Fruit fly (Drosophila melanogaster) whole organism, prepupa: ENCODE data around the gene lush.

ENCODE experiments used
- Blimp-1 ChIP-seq: fragments of 200-800 bp; sonication (Bioruptor generic); optimal IDR thresholded peaks from 3 replicates; lab custom pipeline; 2017; ENCODE audit warnings: missing biosample characterization, missing genetic modification characterization, mild to moderate bottlenecking, moderate library complexity, missing genetic modification reagents
- CG10631 ChIP-seq: fragments of 200-800 bp; sonication (Bioruptor generic); optimal IDR thresholded peaks from 2 replicates; lab custom pipeline; 2016; ENCODE audit warnings: missing biosample characterization, missing genetic modification characterization
- CG11294 ChIP-seq: fragments of 200-800 bp; sonication (Bioruptor generic); IDR thresholded peaks from 2 replicates; pipeline ENCODE4 v1.3.6; 2022; ENCODE audit warnings: missing biosample characterization, missing genetic modification characterization
- CG11762 ChIP-seq: fragments of 200-800 bp; sonication (Bioruptor generic); optimal IDR thresholded peaks from 3 replicates; lab custom pipeline; 2016; ENCODE audit warnings: missing biosample characterization, missing genetic modification characterization; ENCODE audit not compliant: insufficient read depth
- CG11902 ChIP-seq: fragments of 200-800 bp; sonication (Bioruptor generic); optimal IDR thresholded peaks from 3 replicates; lab custom pipeline; 2016; ENCODE audit warnings: missing biosample characterization, missing genetic modification characterization
- CG15336 ChIP-seq: fragments of 200-800 bp; sonication (Bioruptor generic); IDR thresholded peaks from 2 replicates; pipeline ENCODE4 v1.3.6; 2022; ENCODE audit warnings: missing biosample characterization, missing genetic modification characterization
- CG1621 ChIP-seq: fragments of 200-800 bp; sonication (Bioruptor generic); optimal IDR thresholded peaks from 3 replicates; lab custom pipeline; 2018; ENCODE audit warnings: missing biosample characterization, mild to moderate bottlenecking, missing genetic modification characterization
- CG16779 ChIP-seq: fragments of 200-800 bp; sonication (Bioruptor generic); optimal IDR thresholded peaks from 3 replicates; lab custom pipeline; 2017; ENCODE audit warnings: missing biosample characterization, mild to moderate bottlenecking, missing genetic modification characterization
- CG32006 ChIP-seq: fragments of 200-800 bp; sonication (Bioruptor generic); optimal IDR thresholded peaks from 3 replicates; lab custom pipeline; 2017; ENCODE audit warnings: missing biosample characterization, mild to moderate bottlenecking, missing genetic modification characterization
- CG34406 ChIP-seq: fragments of 200-800 bp; sonication (Bioruptor generic); optimal IDR thresholded peaks from 3 replicates; lab custom pipeline; 2016; ENCODE audit warnings: missing biosample characterization, missing genetic modification characterization
- CG4318 ChIP-seq: fragments of 200-800 bp; sonication (Bioruptor generic); optimal IDR thresholded peaks from 3 replicates; lab custom pipeline; 2017; ENCODE audit warnings: missing biosample characterization, mild to moderate bottlenecking, missing genetic modification characterization
- CG6792 ChIP-seq: fragments of 200-800 bp; sonication (Bioruptor generic); optimal IDR thresholded peaks from 3 replicates; lab custom pipeline; 2016; ENCODE audit warnings: missing biosample characterization, missing genetic modification characterization
- CG6808 ChIP-seq: fragments of 200-800 bp; sonication (Bioruptor generic); optimal IDR thresholded peaks from 3 replicates; lab custom pipeline; 2017; ENCODE audit warnings: missing biosample characterization, missing genetic modification characterization, mild to moderate bottlenecking, moderate library complexity, missing genetic modification reagents
- CG6854 ChIP-seq: fragments of 200-800 bp; sonication (Bioruptor generic); optimal IDR thresholded peaks from 2 replicates; lab custom pipeline; 2017; ENCODE audit warnings: missing biosample characterization, mild to moderate bottlenecking, missing genetic modification characterization
- CG7368 ChIP-seq: fragments of 200-800 bp; sonication (Bioruptor generic); optimal IDR thresholded peaks from 3 replicates; lab custom pipeline; 2016; ENCODE audit warnings: missing biosample characterization, missing genetic modification characterization
- CG8119 ChIP-seq: fragments of 200-800 bp; sonication (Bioruptor generic); IDR thresholded peaks from 3 replicates; pipeline ENCODE4 v1.3.6; 2022; ENCODE audit warnings: missing biosample characterization, missing genetic modification characterization
- CG8319 ChIP-seq: fragments of 200-800 bp; sonication (Bioruptor generic); optimal IDR thresholded peaks from 3 replicates; lab custom pipeline; 2016; ENCODE audit warnings: missing biosample characterization, missing genetic modification characterization
- CG8632 ChIP-seq: fragments of 200-800 bp; sonication (Bioruptor generic); optimal IDR thresholded peaks from 3 replicates; lab custom pipeline; 2016; ENCODE audit warnings: missing biosample characterization, missing genetic modification characterization
- CG9139 ChIP-seq: fragments of 200-800 bp; sonication (Bioruptor generic); optimal IDR thresholded peaks from 3 replicates; lab custom pipeline; 2017; ENCODE audit warnings: missing biosample characterization, mild to moderate bottlenecking, missing genetic modification characterization
- Eip75B ChIP-seq: fragments of 200-800 bp; sonication (Bioruptor generic); optimal IDR thresholded peaks from 3 replicates; lab custom pipeline; 2016; ENCODE audit warnings: missing biosample characterization, missing genetic modification characterization
- Eip78C ChIP-seq: fragments of 200-800 bp; sonication (Bioruptor generic); peaks from one replicate; lab custom pipeline; 2016; ENCODE audit warnings: missing biosample characterization, missing genetic modification characterization
- Eip93F ChIP-seq: fragments of 200-800 bp; sonication (Bioruptor generic); optimal IDR thresholded peaks from 2 replicates; lab custom pipeline; 2016; ENCODE audit warnings: missing biosample characterization, mild to moderate bottlenecking, missing genetic modification characterization
- Ets21C ChIP-seq: fragments of 200-800 bp; sonication (Bioruptor generic); optimal IDR thresholded peaks from 3 replicates; lab custom pipeline; 2016; ENCODE audit warnings: missing biosample characterization, missing genetic modification characterization
- Ets96B ChIP-seq: fragments of 200-800 bp; optimal IDR thresholded peaks from 2 replicates; lab custom pipeline; 2019; ENCODE audit warnings: missing biosample characterization, mild to moderate bottlenecking, missing genetic modification characterization, moderate library complexity
- Gug ChIP-seq: fragments of 200-800 bp; sonication (Bioruptor generic); IDR thresholded peaks from 2 replicates; pipeline ENCODE4 v1.3.6; 2022; ENCODE audit warnings: missing biosample characterization, missing genetic modification characterization
- Hr39 ChIP-seq: fragments of 200-800 bp; sonication (Bioruptor generic); optimal IDR thresholded peaks from 2 replicates; lab custom pipeline; 2016; ENCODE audit warnings: missing biosample characterization, missing genetic modification characterization
- Hr4 ChIP-seq: fragments of 200-800 bp; sonication (Bioruptor generic); optimal IDR thresholded peaks from 3 replicates; lab custom pipeline; 2016; ENCODE audit warnings: missing biosample characterization, missing genetic modification characterization
- Lpt ChIP-seq: fragments of 200-800 bp; sonication (Bioruptor generic); optimal IDR thresholded peaks from 3 replicates; lab custom pipeline; 2016; ENCODE audit warnings: missing biosample characterization, missing genetic modification characterization
- OdsH ChIP-seq: fragments of 200-800 bp; sonication (Bioruptor generic); optimal IDR thresholded peaks from 3 replicates; lab custom pipeline; 2016; ENCODE audit warnings: missing biosample characterization, missing genetic modification characterization
- Smox ChIP-seq: fragments of 200-800 bp; sonication (Bioruptor generic); optimal IDR thresholded peaks from 3 replicates; lab custom pipeline; 2016; ENCODE audit warnings: missing biosample characterization, missing genetic modification characterization
- Sox102F ChIP-seq: fragments of 200-800 bp; sonication (Bioruptor generic); optimal IDR thresholded peaks from 2 replicates; lab custom pipeline; 2016; ENCODE audit warnings: missing biosample characterization, mild to moderate bottlenecking, missing genetic modification characterization
- Sox14 ChIP-seq: fragments of 200-800 bp; sonication (Bioruptor generic); optimal IDR thresholded peaks from 3 replicates; lab custom pipeline; 2016; ENCODE audit warnings: missing biosample characterization, missing genetic modification characterization
- Sox15 ChIP-seq: fragments of 200-800 bp; sonication (Bioruptor generic); optimal IDR thresholded peaks from 3 replicates; lab custom pipeline; 2016; ENCODE audit warnings: missing biosample characterization, missing genetic modification characterization
- achi ChIP-seq: fragments of 200-800 bp; sonication (Bioruptor generic); optimal IDR thresholded peaks from 3 replicates; lab custom pipeline; 2016; ENCODE audit warnings: missing biosample characterization, missing genetic modification characterization
- acj6 ChIP-seq: fragments of 200-800 bp; sonication (Bioruptor generic); optimal IDR thresholded peaks from 3 replicates; lab custom pipeline; 2016; ENCODE audit warnings: missing biosample characterization, missing genetic modification characterization
- cyc ChIP-seq: fragments of 200-800 bp; sonication (Bioruptor generic); optimal IDR thresholded peaks from 3 replicates; lab custom pipeline; 2016; ENCODE audit warnings: missing biosample characterization, missing genetic modification characterization
- dac ChIP-seq: fragments of 200-800 bp; sonication (Bioruptor generic); optimal IDR thresholded peaks from 2 replicates; lab custom pipeline; 2017; ENCODE audit warnings: missing biosample characterization, mild to moderate bottlenecking, missing genetic modification characterization
- eg ChIP-seq: fragments of 200-800 bp; sonication (Bioruptor generic); IDR thresholded peaks from 3 replicates; pipeline ENCODE4 v1.3.6; 2022; ENCODE audit warnings: missing biosample characterization, missing genetic modification characterization
- fd59A ChIP-seq: fragments of 200-800 bp; sonication (Bioruptor generic); optimal IDR thresholded peaks from 2 replicates; lab custom pipeline; 2017; ENCODE audit warnings: missing biosample characterization, mild to moderate bottlenecking, missing genetic modification characterization, missing genetic modification reagents
- fd85E ChIP-seq: fragments of 200-800 bp; sonication (Bioruptor generic); optimal IDR thresholded peaks from 3 replicates; lab custom pipeline; 2016; ENCODE audit warnings: missing biosample characterization, missing genetic modification characterization
- fkh ChIP-seq: fragments of 200-800 bp; sonication (Bioruptor generic); optimal IDR thresholded peaks from 3 replicates; lab custom pipeline; 2017; ENCODE audit warnings: missing biosample characterization, mild to moderate bottlenecking, missing genetic modification characterization, moderate library complexity
- net ChIP-seq: fragments of 200-800 bp; sonication (Bioruptor generic); optimal IDR thresholded peaks from 3 replicates; lab custom pipeline; 2016; ENCODE audit warnings: missing biosample characterization, missing genetic modification characterization
- pdm3 ChIP-seq: fragments of 200-800 bp; sonication (Bioruptor generic); optimal IDR thresholded peaks from 3 replicates; lab custom pipeline; 2016; ENCODE audit warnings: missing biosample characterization, missing genetic modification characterization
- salr ChIP-seq, 2 experiments: fragments of 200-800 bp; sonication (Bioruptor generic); optimal IDR thresholded peaks; 3 replicates each; lab custom pipeline; 2016 to 2018; ENCODE audit warnings: missing biosample characterization in 2 of 2, missing genetic modification characterization in 2 of 2, mild to moderate bottlenecking in 1 of 2
- spab ChIP-seq: fragments of 200-800 bp; sonication (Bioruptor generic); optimal IDR thresholded peaks from 2 replicates; lab custom pipeline; 2017; ENCODE audit warnings: missing biosample characterization, mild to moderate bottlenecking, missing genetic modification characterization, missing genetic modification reagents
- ss ChIP-seq, 2 experiments: fragments of 200-800 bp; sonication (Bioruptor generic); optimal IDR thresholded peaks; 2 replicates in 1 of 2; 3 replicates in 1 of 2; lab custom pipeline; 2017 to 2018; ENCODE audit warnings: mild to moderate bottlenecking in 2 of 2, missing biosample characterization in 2 of 2, missing genetic modification characterization in 2 of 2, moderate library complexity in 1 of 2
- svp ChIP-seq: fragments of 200-800 bp; sonication (Bioruptor generic); peaks from one replicate; lab custom pipeline; 2016; ENCODE audit warnings: missing biosample characterization, missing genetic modification characterization
- topi ChIP-seq: fragments of 200-800 bp; sonication (Bioruptor generic); optimal IDR thresholded peaks from 3 replicates; lab custom pipeline; 2016; ENCODE audit warnings: missing biosample characterization, missing genetic modification characterization
- vri ChIP-seq: fragments of 200-800 bp; sonication (Bioruptor generic); optimal IDR thresholded peaks from 3 replicates; lab custom pipeline; 2016; ENCODE audit warnings: missing biosample characterization, mild to moderate bottlenecking, missing genetic modification characterization

lush gene

DNA sequence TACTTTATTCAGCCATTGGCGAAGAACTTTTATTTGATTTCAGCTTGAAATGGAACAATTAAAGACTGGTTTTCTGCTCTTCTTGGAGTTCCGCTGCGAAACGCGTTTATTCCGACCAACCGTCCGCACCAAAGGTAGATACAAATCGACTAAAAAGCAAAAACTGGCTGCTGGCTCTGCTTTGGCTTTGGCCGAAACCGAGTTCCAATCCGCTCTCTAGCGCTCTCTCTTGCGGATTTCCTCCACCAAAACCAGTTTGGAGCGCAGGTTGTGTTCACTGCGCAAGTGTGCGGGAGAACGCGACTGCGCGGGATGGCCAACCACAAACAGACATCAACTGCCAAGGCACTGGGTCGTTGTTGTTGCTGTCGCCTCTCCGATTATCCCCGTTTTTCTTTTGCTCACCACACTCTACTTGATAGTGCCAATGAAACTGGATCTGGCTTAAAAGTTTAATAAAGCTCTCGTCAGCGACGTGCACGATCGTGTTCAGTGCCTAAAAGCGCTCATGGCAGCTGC lies 29.6 kb upstream of the lush start, which contains the start of gene wnd:
wnd (minus strand) TSS at position 306 of the 519 bp plus-strand sequence.
- no peak for TF ChIP-seq Ets21C (GFP tag; lab: Kevin White, UChicago)
- TF ChIP-seq CG32006 (GFP tag; lab: Kevin White, UChicago) = no peak
- peak; percentile 12 for TF ChIP-seq CG9139
- TF ChIP-seq achi (GFP tag; lab: Kevin White, UChicago) = no peak
- TF ChIP-seq ss (GFP tag; optimal IDR thresholded peaks at IDR 0.05; lab: Kevin White, UChicago) = peak in 1 of 2 experiments; percentile 42
- peak; percentile 69 for TF ChIP-seq CG15336 (GFP tag; lab: Robert Waterston, UW)
- no peak for TF ChIP-seq fd59A (GFP tag; lab: Kevin White, UChicago)
- TF ChIP-seq CG6854 (GFP tag; lab: Kevin White, UChicago) = peak; percentile 3
- TF ChIP-seq CG11902 (GFP tag; lab: Kevin White, UChicago) = no peak
- no peak for TF ChIP-seq Gug (GFP tag; lab: Robert Waterston, UW)
- no peak for TF ChIP-seq net (GFP tag; lab: Kevin White, UChicago)
- no peak for TF ChIP-seq Blimp-1 (GFP tag; lab: Kevin White, UChicago)
- peak; percentile 34 for TF ChIP-seq Sox102F (GFP tag; lab: Kevin White, UChicago)
- no peak for TF ChIP-seq CG11762 (GFP tag; lab: Kevin White, UChicago)
- no peak for TF ChIP-seq CG11294 (GFP tag; lab: Robert Waterston, UW)
- no peak for TF ChIP-seq Eip93F (GFP tag; lab: Kevin White, UChicago)
- no peak for TF ChIP-seq Sox15 (GFP tag; lab: Kevin White, UChicago)
- no peak for TF ChIP-seq vri (GFP tag; lab: Kevin White, UChicago)
- TF ChIP-seq svp (GFP tag; lab: Kevin White, UChicago) = no peak
- TF ChIP-seq fkh (GFP tag; lab: Kevin White, UChicago) = peak; percentile 55
- TF ChIP-seq cyc (GFP tag; lab: Kevin White, UChicago) = no peak
- no peak for TF ChIP-seq CG10631 (GFP tag; lab: Kevin White, UChicago)
- TF ChIP-seq fd85E (GFP tag; lab: Kevin White, UChicago) = no peak
- no peak for TF ChIP-seq Hr39
- no peak for TF ChIP-seq Smox (GFP tag; lab: Kevin White, UChicago)
- no peak for TF ChIP-seq CG6808 (GFP tag; lab: Kevin White, UChicago)
- TF ChIP-seq Eip75B (GFP tag; lab: Kevin White, UChicago) = no peak
- no peak for TF ChIP-seq CG7368 (GFP tag; lab: Kevin White, UChicago)
- no peak for TF ChIP-seq acj6 (GFP tag; lab: Kevin White, UChicago)
- TF ChIP-seq Sox14 (GFP tag; lab: Kevin White, UChicago) = no peak
- no peak for TF ChIP-seq spab
- TF ChIP-seq Ets96B = no peak
- no peak for TF ChIP-seq OdsH
- TF ChIP-seq CG1621 (tag; lab: Kevin White, UChicago) = no peak
- TF ChIP-seq CG4318 (GFP tag; lab: Kevin White, UChicago) = no peak
- TF ChIP-seq Hr4 (GFP tag; lab: Kevin White, UChicago) = no peak
- no peak for TF ChIP-seq CG16779 (tag; lab: Kevin White, UChicago)
- TF ChIP-seq pdm3 (GFP tag; lab: Kevin White, UChicago) = no peak
- no peak for TF ChIP-seq eg (GFP tag; lab: Robert Waterston, UW)
- TF ChIP-seq Lpt (GFP tag; lab: Kevin White, UChicago) = peak; percentile 29
- peak; percentile 66 for TF ChIP-seq Eip78C
- TF ChIP-seq CG8319 (GFP tag; lab: Kevin White, UChicago) = no peak
- no peak for TF ChIP-seq dac (GFP tag; lab: Kevin White, UChicago)
- no peak for TF ChIP-seq CG6792 (GFP tag; lab: Kevin White, UChicago)
- TF ChIP-seq CG34406 (GFP tag; lab: Kevin White, UChicago) = no peak
- TF ChIP-seq salr (GFP tag; optimal IDR thresholded peaks at IDR 0.05; lab: Kevin White, UChicago) = no peak
- TF ChIP-seq CG8119 (GFP tag; lab: Robert Waterston, UW) = peak; percentile 32; the same call in 1 of the 3 replicates
- TF ChIP-seq topi (GFP tag; lab: Kevin White, UChicago) = no peak
- no peak for TF ChIP-seq CG8632
